Worm (Caenorhabditis elegans) whole organism, L2 larva: ENCODE measurements around the gene cyb-3.

Source experiments
- fos-1 ChIP-seq: fragments of 150-350 bp; optimal IDR thresholded peaks from 2 replicates; lab custom pipeline; 2014; ENCODE audit warnings: missing biosample characterization, missing genetic modification characterization
- nhr-10 ChIP-seq: sonication (generic microtip); optimal IDR thresholded peaks from 2 replicates; lab custom pipeline; 2017; ENCODE audit warnings: missing biosample characterization, missing genetic modification characterization
- nhr-23 ChIP-seq: fragments of 150-350 bp; optimal IDR thresholded peaks from 2 replicates; lab custom pipeline; 2014; ENCODE audit warnings: missing biosample characterization, missing genetic modification reagents, missing genetic modification characterization
- zag-1 ChIP-seq: fragments of 150-350 bp; optimal IDR thresholded peaks from 2 replicates; lab custom pipeline; 2014; ENCODE audit warnings: missing biosample characterization, missing genetic modification characterization

- TF ChIP-seq nhr-10 (tag; lab: Kevin White, UChicago) (no peak), zag-1 (no peak), fos-1 (tag; lab: Kevin White, UChicago) (peak; percentile 33), nhr-23 (tag; lab: Kevin White, UChicago) (no peak)
Observed at ce11 chrV:15399691-15400377, 4.3 kb downstream of the cyb-3 start, which contains the start of the genes T06E6.15 and sri-7.
